Worm (Caenorhabditis elegans): ENCODE results near the gene aptf-2.
A peak's percentile ranks its signal among the peaks of the same experiment; 100 is the strongest.

Gene aptf-2

DNA sequence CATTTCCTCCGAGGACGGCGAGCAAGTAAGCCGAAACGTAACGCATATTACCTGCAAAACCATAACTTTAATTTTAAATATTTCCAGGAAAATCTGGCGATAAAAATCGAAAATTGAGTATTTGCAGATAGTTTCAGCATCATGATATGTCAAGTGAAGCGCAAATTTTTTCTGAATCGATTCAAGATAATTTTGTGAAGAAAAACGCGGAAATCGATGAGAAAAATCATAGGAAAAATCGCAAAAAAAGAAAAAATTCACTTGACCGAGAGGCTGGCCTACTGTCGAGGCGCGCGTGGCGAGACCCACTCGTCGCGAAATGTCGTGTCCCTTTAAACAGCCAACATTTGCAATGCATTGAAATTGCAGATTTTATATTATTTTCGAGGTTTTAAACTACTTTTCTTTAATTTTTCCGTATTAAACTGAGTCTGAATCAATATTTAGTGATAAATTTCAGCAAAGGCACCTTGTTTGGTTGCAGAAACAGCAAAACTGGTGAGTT lies 45.6 kb downstream of the aptf-2 start, which contains the start of the genes rla-2, popl-7 and Y62E10A.24:
Gene rla-2 (minus strand): TSS at position 51 of the 505 bp plus-strand sequence.
Gene popl-7 (plus strand): TSS at position 455 of the 505 bp plus-strand sequence.
Gene Y62E10A.24 (plus strand): TSS at position 476 of the 505 bp plus-strand sequence.
- TF ChIP-seq elt-2 (tag; optimal IDR thresholded peaks at IDR 0.05) (peak; percentile 6), jun-1 (tag; optimal IDR thresholded peaks at IDR 0.05) (no peak), lin-15B (tag; optimal IDR thresholded peaks at IDR 0.05) (peak; percentile 36), hmg-11 (tag; optimal IDR thresholded peaks at IDR 0.05) (peak; percentile 54), pha-4 (tag; optimal IDR thresholded peaks at IDR 0.05) (peak; percentile 42), mdl-1 (tag; optimal IDR thresholded peaks at IDR 0.05) (no peak), pqm-1 (tag; optimal IDR thresholded peaks at IDR 0.05) (no peak), nhr-23 (tag; optimal IDR thresholded peaks at IDR 0.05) (peak; percentile 28), nfya-1 (tag; optimal IDR thresholded peaks at IDR 0.05; ENCODE audit: insufficient read depth) (peak; percentile 72)

DNA sequence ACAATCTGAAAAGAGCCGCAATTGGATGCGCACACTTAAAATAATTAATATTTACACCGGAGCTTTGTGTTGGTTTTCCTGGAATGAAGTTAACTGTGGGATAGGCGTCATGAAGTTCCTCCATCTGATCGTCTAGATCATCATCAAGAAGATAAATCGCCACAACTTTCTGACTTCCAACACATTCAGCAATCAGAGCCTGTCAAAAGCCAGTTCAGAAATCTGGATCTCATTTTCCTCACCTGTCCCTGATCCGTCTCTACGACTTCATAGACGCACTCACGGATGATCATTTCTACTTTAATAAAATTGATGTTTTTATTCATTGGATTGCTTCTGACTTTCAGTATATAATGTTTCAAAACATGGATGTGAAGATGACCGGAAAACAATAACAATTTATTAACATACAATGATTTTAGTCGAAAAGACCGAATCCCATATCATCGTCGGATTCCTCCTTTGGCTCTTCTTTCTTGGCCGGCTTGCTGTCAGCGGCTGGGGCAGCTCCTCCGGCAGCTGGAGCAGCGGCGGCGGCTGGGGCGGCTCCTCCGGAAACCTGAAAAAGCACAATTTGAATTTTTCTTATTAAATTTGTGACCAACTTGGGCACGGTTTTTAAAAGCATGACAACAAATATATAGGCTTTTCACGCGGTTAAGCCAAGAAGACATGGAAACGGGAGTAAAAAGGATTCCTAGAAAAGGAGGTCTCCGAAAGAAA lies 46.6 kb downstream of the aptf-2 start, which contains the start of gene agt-1:
Gene agt-1 (minus strand): TSS at position 293 of the 723 bp plus-strand sequence.
- TF ChIP-seq sea-2 (GFP tag; optimal IDR thresholded peaks at IDR 0.05) (no peak), nhr-23 (tag; optimal IDR thresholded peaks at IDR 0.05) (no peak), unc-62 (GFP tag; optimal IDR thresholded peaks at IDR 0.05) (no peak), ztf-4 (tag; optimal IDR thresholded peaks at IDR 0.05) (no peak), daf-12 (tag; optimal IDR thresholded peaks at IDR 0.05) (no peak), eor-1 (tag; optimal IDR thresholded peaks at IDR 0.05) (no peak), ztf-11 (tag; optimal IDR thresholded peaks at IDR 0.05) (no peak), ceh-82 (tag; optimal IDR thresholded peaks at IDR 0.05) (no peak)

DNA sequence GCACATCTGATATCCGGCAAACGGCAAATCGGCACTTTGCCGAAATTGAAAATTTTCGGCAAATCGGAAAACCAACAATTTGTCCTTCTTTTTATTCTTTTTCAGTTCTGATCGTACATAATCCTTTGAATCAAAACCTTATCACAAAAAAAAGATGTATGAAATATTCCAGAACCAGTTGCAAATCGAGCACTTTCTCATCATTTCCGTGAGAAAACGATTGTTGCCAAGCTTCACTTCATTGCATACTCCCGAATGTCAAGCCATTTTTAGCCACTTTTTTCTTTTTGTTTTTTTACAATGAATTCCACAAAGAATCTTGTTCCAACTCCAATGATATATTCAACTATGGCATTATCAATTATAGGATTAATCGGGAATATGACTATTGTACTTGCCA lies 51.0 kb downstream of the aptf-2 start, which contains the start of gene srsx-25:
Gene srsx-25 (plus strand): TSS at position 301 of the 400 bp plus-strand sequence.
- TF ChIP-seq hmg-11 (tag; optimal IDR thresholded peaks at IDR 0.05) = no peak
- no peak for TF ChIP-seq nhr-43 (tag; optimal IDR thresholded peaks at IDR 0.05; ENCODE audit: poor library complexity, severe bottlenecking)
